Worm (Caenorhabditis elegans) whole organism, L1 larva: ENCODE measurements around the gene C47E12.10.

Experiments
- C34B4.2 ChIP-seq: sonication (generic microtip); optimal IDR thresholded peaks from 2 replicates; lab custom pipeline; 2017; ENCODE audit warnings: mild to moderate bottlenecking, missing genetic modification characterization, missing compliant biosample characterization
- Y116A8C.19 ChIP-seq: sonication (generic microtip); optimal IDR thresholded peaks from 2 replicates; lab custom pipeline; 2016; ENCODE audit warnings: missing compliant biosample characterization, missing genetic modification characterization, borderline replicate concordance
- aha-1 ChIP-seq: fragments of 150-350 bp; optimal IDR thresholded peaks from 2 replicates; lab custom pipeline; 2014; ENCODE audit warnings: missing biosample characterization, missing genetic modification characterization
- aly-2 ChIP-seq: fragments of 150-350 bp; optimal IDR thresholded peaks from 2 replicates; lab custom pipeline; 2014; ENCODE audit warnings: missing biosample characterization, missing genetic modification characterization
- ama-1 ChIP-seq: fragments of 150-350 bp; optimal IDR thresholded peaks from 2 replicates; lab custom pipeline; 2014
- blmp-1 ChIP-seq: fragments of 150-350 bp; optimal IDR thresholded peaks from 2 replicates; lab custom pipeline; 2014; ENCODE audit warnings: missing biosample characterization, missing genetic modification characterization
- ceh-63 ChIP-seq: fragments of 200-800 bp; sonication (Bioruptor generic); optimal IDR thresholded peaks from 2 replicates; lab custom pipeline; 2018; ENCODE audit warnings: mild to moderate bottlenecking, missing genetic modification characterization, missing compliant biosample characterization
- ceh-8 ChIP-seq: fragments of 200-800 bp; sonication (Bioruptor generic); optimal IDR thresholded peaks from 2 replicates; lab custom pipeline; 2018; ENCODE audit warnings: mild to moderate bottlenecking, missing genetic modification characterization, moderate library complexity, missing compliant biosample characterization
- ceh-90 ChIP-seq: sonication (generic microtip); optimal IDR thresholded peaks from 2 replicates; lab custom pipeline; 2016; ENCODE audit warnings: missing genetic modification characterization, missing compliant biosample characterization
- ces-1 ChIP-seq: fragments of 150-350 bp; optimal IDR thresholded peaks from 2 replicates; lab custom pipeline; 2014; ENCODE audit warnings: missing biosample characterization, missing genetic modification reagents, missing genetic modification characterization
- dsc-1 ChIP-seq: sonication (generic microtip); optimal IDR thresholded peaks from 2 replicates; lab custom pipeline; 2016; ENCODE audit warnings: mild to moderate bottlenecking, missing genetic modification characterization, missing compliant biosample characterization
- efl-1 ChIP-seq, 4 experiments: fragments of 150-350 bp; optimal IDR thresholded peaks in 3 of 4; peaks in 1 of 4; 1 replicate in 1 of 4; 2 replicates in 3 of 4; lab custom pipeline; 2014; ENCODE audit warnings: missing biosample characterization in 2 of 4, missing genetic modification characterization in 2 of 4, missing genetic modification reagents in 2 of 4
- egl-27 ChIP-seq, 2 experiments: fragments of 150-350 bp in 1 of 2; sonication (generic microtip); optimal IDR thresholded peaks; 3 replicates each; lab custom pipeline; 2017 to 2018; ENCODE audit warnings: missing biosample characterization in 2 of 2, missing genetic modification characterization in 2 of 2, missing genetic modification reagents in 2 of 2
- elt-2 ChIP-seq: sonication (generic microtip); optimal IDR thresholded peaks from 2 replicates; lab custom pipeline; 2016; ENCODE audit warnings: missing genetic modification characterization, mild to moderate bottlenecking, inconsistent platforms, missing compliant biosample characterization, missing genetic modification reagents
- ets-5 ChIP-seq: fragments of 200-800 bp; sonication (Bioruptor generic); IDR thresholded peaks from 2 replicates; pipeline ENCODE4 v1.3.6; 2022; ENCODE audit warnings: missing genetic modification characterization, missing compliant biosample characterization
- fkh-10 ChIP-seq: sonication (generic microtip); optimal IDR thresholded peaks from 2 replicates; lab custom pipeline; 2017; ENCODE audit warnings: missing biosample characterization, missing genetic modification reagents, missing genetic modification characterization
- fkh-4 ChIP-seq: sonication (generic microtip); optimal IDR thresholded peaks from 2 replicates; lab custom pipeline; 2016; ENCODE audit warnings: missing compliant biosample characterization, missing genetic modification characterization, borderline replicate concordance
- fkh-8 ChIP-seq: sonication (generic microtip); optimal IDR thresholded peaks from 2 replicates; lab custom pipeline; 2016; ENCODE audit warnings: mild to moderate bottlenecking, missing genetic modification characterization, missing compliant biosample characterization
- fos-1 ChIP-seq: fragments of 150-350 bp; optimal IDR thresholded peaks from 2 replicates; lab custom pipeline; 2014; ENCODE audit warnings: missing biosample characterization, missing genetic modification characterization
- grh-1 ChIP-seq: fragments of 200-800 bp; sonication (Bioruptor generic); IDR thresholded peaks from 2 replicates; pipeline ENCODE4 v1.3.6; 2022; ENCODE audit warnings: missing genetic modification reagents, missing genetic modification characterization, missing compliant biosample characterization
- hlh-17 ChIP-seq: fragments of 200-800 bp; sonication (Bioruptor generic); optimal IDR thresholded peaks from 2 replicates; lab custom pipeline; 2018; ENCODE audit warnings: missing genetic modification characterization, mild to moderate bottlenecking, missing compliant biosample characterization, moderate library complexity, borderline replicate concordance
- hlh-4 ChIP-seq: sonication (generic microtip); optimal IDR thresholded peaks from 2 replicates; lab custom pipeline; 2016; ENCODE audit warnings: mild to moderate bottlenecking, missing genetic modification characterization, missing compliant biosample characterization
- hpl-2 ChIP-seq: fragments of 150-350 bp; optimal IDR thresholded peaks from 2 replicates; lab custom pipeline; 2014; ENCODE audit warnings: missing biosample characterization, missing genetic modification reagents, missing genetic modification characterization
- isw-1 ChIP-seq: fragments of 200-800 bp; sonication (Bioruptor generic); IDR thresholded peaks from 2 replicates; pipeline ENCODE4 v1.3.6; 2022; ENCODE audit warnings: missing genetic modification characterization, missing compliant biosample characterization
- lin-13 ChIP-seq: fragments of 150-350 bp; optimal IDR thresholded peaks from 2 replicates; lab custom pipeline; 2014; ENCODE audit warnings: missing biosample characterization, missing genetic modification reagents, missing genetic modification characterization
- lin-35 ChIP-seq, 2 experiments: fragments of 150-350 bp; optimal IDR thresholded peaks; 2 replicates each; lab custom pipeline; 2014; ENCODE audit warnings: missing biosample characterization in 2 of 2, missing genetic modification characterization in 2 of 2, missing genetic modification reagents in 2 of 2
- lin-39 ChIP-seq: fragments of 150-350 bp; optimal IDR thresholded peaks from 2 replicates; lab custom pipeline; 2014; ENCODE audit warnings: missing biosample characterization, missing genetic modification reagents, missing genetic modification characterization
- mdl-1 ChIP-seq, 2 experiments: fragments of 150-350 bp; optimal IDR thresholded peaks; 2 replicates each; lab custom pipeline; 2014 to 2017; ENCODE audit warnings: missing biosample characterization in 2 of 2, missing genetic modification characterization in 2 of 2, inconsistent platforms in 1 of 2
- mep-1 ChIP-seq: fragments of 150-350 bp; optimal IDR thresholded peaks from 2 replicates; lab custom pipeline; 2014; ENCODE audit warnings: missing biosample characterization, missing genetic modification characterization
- nhr-19 ChIP-seq: fragments of 200-800 bp; sonication (Bioruptor generic); conservative IDR thresholded peaks from 2 replicates; pipeline ENCODE4 v1.3.6; 2022; ENCODE audit warnings: missing genetic modification characterization, missing compliant biosample characterization
- nhr-20 ChIP-seq: sonication (generic microtip); optimal IDR thresholded peaks from 2 replicates; lab custom pipeline; 2016; ENCODE audit warnings: mild to moderate bottlenecking, missing genetic modification characterization, missing compliant biosample characterization
- nhr-28 ChIP-seq: fragments of 150-350 bp; optimal IDR thresholded peaks from 2 replicates; lab custom pipeline; 2014; ENCODE audit warnings: missing biosample characterization, missing genetic modification characterization
- nhr-47 ChIP-seq: sonication (generic microtip); optimal IDR thresholded peaks from 2 replicates; lab custom pipeline; 2016; ENCODE audit warnings: mild to moderate bottlenecking, missing genetic modification characterization, moderate library complexity, missing compliant biosample characterization
- nhr-71 ChIP-seq: sonication (generic microtip); optimal IDR thresholded peaks from 2 replicates; lab custom pipeline; 2016; ENCODE audit warnings: mild to moderate bottlenecking, missing genetic modification characterization, moderate library complexity, missing compliant biosample characterization
- nhr-77 ChIP-seq: fragments of 150-350 bp; optimal IDR thresholded peaks from 2 replicates; lab custom pipeline; 2014; ENCODE audit warnings: missing biosample characterization, missing genetic modification characterization
- pax-3 ChIP-seq: fragments of 200-800 bp; sonication (Bioruptor generic); optimal IDR thresholded peaks from 2 replicates; lab custom pipeline; 2018; ENCODE audit warnings: mild to moderate bottlenecking, missing genetic modification characterization, moderate library complexity, missing compliant biosample characterization
- pqm-1 ChIP-seq: sonication (generic microtip); optimal IDR thresholded peaks from 3 replicates; lab custom pipeline; 2017; ENCODE audit warnings: missing biosample characterization, missing genetic modification characterization
- rnt-1 ChIP-seq: sonication (generic microtip); optimal IDR thresholded peaks from 2 replicates; lab custom pipeline; 2016; ENCODE audit warnings: mild to moderate bottlenecking, missing genetic modification characterization, moderate library complexity, missing compliant biosample characterization
- skn-1 ChIP-seq: fragments of 150-350 bp; optimal IDR thresholded peaks from 2 replicates; lab custom pipeline; 2014; ENCODE audit warnings: missing biosample characterization, missing genetic modification characterization
- snu-23 ChIP-seq: sonication (generic microtip); optimal IDR thresholded peaks from 2 replicates; lab custom pipeline; 2016; ENCODE audit warnings: missing genetic modification characterization, missing compliant biosample characterization
- sptf-1 ChIP-seq: fragments of 150-350 bp; optimal IDR thresholded peaks from 2 replicates; lab custom pipeline; 2014; ENCODE audit warnings: missing biosample characterization, missing genetic modification characterization
- swsn-7 ChIP-seq: sonication (generic microtip); optimal IDR thresholded peaks from 2 replicates; lab custom pipeline; 2016; ENCODE audit warnings: missing genetic modification characterization, missing compliant biosample characterization
- tbx-2 ChIP-seq: sonication (generic microtip); optimal IDR thresholded peaks from 2 replicates; lab custom pipeline; 2016; ENCODE audit warnings: missing genetic modification characterization, missing compliant biosample characterization
- tlp-1 ChIP-seq: fragments of 150-350 bp; optimal IDR thresholded peaks from 2 replicates; lab custom pipeline; 2014; ENCODE audit warnings: missing biosample characterization, missing genetic modification characterization
- unc-130 ChIP-seq: fragments of 150-350 bp; optimal IDR thresholded peaks from 2 replicates; lab custom pipeline; 2017; ENCODE audit warnings: missing biosample characterization, missing genetic modification characterization, inconsistent platforms
- unc-30 ChIP-seq: sonication (generic microtip); optimal IDR thresholded peaks from 2 replicates; lab custom pipeline; 2017; ENCODE audit warnings: missing biosample characterization, missing genetic modification characterization
- unc-86 ChIP-seq: sonication (generic microtip); optimal IDR thresholded peaks from 2 replicates; lab custom pipeline; 2016; ENCODE audit warnings: missing genetic modification characterization, missing compliant biosample characterization
- unc-98 ChIP-seq: fragments of 200-800 bp; sonication (Bioruptor generic); IDR thresholded peaks from 2 replicates; pipeline ENCODE4 v1.3.6; 2022; ENCODE audit warnings: missing genetic modification characterization, missing compliant biosample characterization
- zag-1 ChIP-seq: fragments of 150-350 bp; optimal IDR thresholded peaks from 2 replicates; lab custom pipeline; 2014; ENCODE audit warnings: missing biosample characterization, missing genetic modification characterization
- ztf-4 ChIP-seq: fragments of 150-350 bp; optimal IDR thresholded peaks from 2 replicates; lab custom pipeline; 2014; ENCODE audit warnings: missing biosample characterization, missing genetic modification characterization

The C47E12.10 gene

ce11 chrIV:9998487-9999218 is 26.1 kb downstream of the C47E12.10 start, which contains the start of gene pyp-1 (continued):
- TF ChIP-seq mdl-1 (tag; optimal IDR thresholded peaks at IDR 0.05; lab: Kevin White, UChicago), result peak in 1 of 2 experiments; percentile 28
- peak; percentile 46 for TF ChIP-seq mep-1 (tag; lab: Kevin White, UChicago)
- no peak for TF ChIP-seq efl-1 (optimal IDR thresholded peaks at IDR 0.05; lab: Kevin White, UChicago)
- TF ChIP-seq efl-1 (GFP tag; optimal IDR thresholded peaks at IDR 0.05 in 1 of 2; lab: Kevin White, UChicago), result peak in 1 of 2 experiments; percentile 28
- TF ChIP-seq rnt-1 (tag; lab: Kevin White, UChicago), result peak; percentile 12
- no peak for TF ChIP-seq pax-3
- TF ChIP-seq fkh-10 (GFP tag; lab: Kevin White, UChicago), result no peak
- TF ChIP-seq zag-1 (tag; lab: Kevin White, UChicago), result no peak
- no peak for TF ChIP-seq unc-98 (GFP tag; lab: Robert Waterston, UW)
- no peak for TF ChIP-seq Y116A8C.19 (tag; lab: Kevin White, UChicago)
- peak; percentile 26 for TF ChIP-seq snu-23 (GFP tag; lab: Kevin White, UChicago)
- no peak for TF ChIP-seq C34B4.2 (tag; lab: Kevin White, UChicago)
- no peak for TF ChIP-seq fkh-4 (tag; lab: Kevin White, UChicago)
- TF ChIP-seq ama-1 (lab: Kevin White, UChicago), result no peak
- no peak for TF ChIP-seq ces-1 (GFP tag; lab: Kevin White, UChicago)
- no peak for TF ChIP-seq unc-86 (tag; lab: Kevin White, UChicago)
- TF ChIP-seq ceh-8, result no peak
- no peak for TF ChIP-seq grh-1 (GFP tag; lab: Robert Waterston, UW)
- no peak for TF ChIP-seq swsn-7 (tag; lab: Kevin White, UChicago)
- TF ChIP-seq blmp-1, result peak; percentile 25
- TF ChIP-seq nhr-19 (GFP tag; lab: Robert Waterston, UW), result peak; percentile 88
- TF ChIP-seq aly-2 (tag; lab: Kevin White, UChicago), result no peak
- TF ChIP-seq dsc-1 (tag; lab: Kevin White, UChicago), result no peak
- no peak for TF ChIP-seq nhr-77 (tag; lab: Kevin White, UChicago)
- TF ChIP-seq fos-1 (tag; lab: Kevin White, UChicago), result no peak
- no peak for TF ChIP-seq pqm-1 (tag; lab: Kevin White, UChicago)
- TF ChIP-seq sptf-1 (tag; lab: Kevin White, UChicago), result no peak
- no peak for TF ChIP-seq tbx-2 (tag; lab: Kevin White, UChicago)
- TF ChIP-seq isw-1 (GFP tag; lab: Robert Waterston, UW), result no peak
- TF ChIP-seq lin-39 (tag; lab: Kevin White, UChicago), result no peak
- no peak for TF ChIP-seq ets-5
- TF ChIP-seq ceh-63 (GFP tag; lab: Kevin White, UChicago), result no peak
- TF ChIP-seq unc-30 (tag; lab: Kevin White, UChicago), result no peak
- TF ChIP-seq egl-27 (tag; optimal IDR thresholded peaks at IDR 0.05; lab: Kevin White, UChicago), result no peak
- no peak for TF ChIP-seq ztf-4 (tag; lab: Kevin White, UChicago)
- TF ChIP-seq tlp-1 (tag; lab: Kevin White, UChicago), result no peak
- TF ChIP-seq hpl-2, result no peak
- TF ChIP-seq unc-130 (tag; lab: Kevin White, UChicago), result no peak

- TF ChIP-seq nhr-47, result no peak
- no peak for TF ChIP-seq nhr-20 (tag; lab: Kevin White, UChicago)
Measured at ce11 chrIV:10001748-10002147, 29.1 kb downstream of the C47E12.10 start, which contains the start of gene C47E12.3. C47E12.3 (minus strand) TSS chrIV:10001848.

ce11 chrIV:10003372-10003771 is 30.8 kb downstream of the C47E12.10 start, which contains the start of the genes C47E12.2 and sars-1:
C47E12.2 (minus strand) TSS chrIV:10003502.
sars-1 (plus strand) TSS chrIV:10003726.
- TF ChIP-seq fkh-8 (tag; lab: Kevin White, UChicago) (no peak), nhr-77 (tag; lab: Kevin White, UChicago) (no peak), lin-35 (GFP tag; optimal IDR thresholded peaks at IDR 0.05; lab: Kevin White, UChicago) (peak; percentile 31 to 47), nhr-28 (tag; lab: Kevin White, UChicago) (no peak), isw-1 (GFP tag; lab: Robert Waterston, UW) (no peak), swsn-7 (tag; lab: Kevin White, UChicago) (no peak), lin-13 (no peak), aha-1 (tag; lab: Kevin White, UChicago) (no peak), tlp-1 (tag; lab: Kevin White, UChicago) (no peak), ets-5 (no peak), elt-2 (tag; lab: Kevin White, UChicago) (no peak), skn-1 (tag; lab: Kevin White, UChicago) (peak; percentile 82), nhr-71 (tag; lab: Kevin White, UChicago) (peak; percentile 9), hlh-17 (no peak), grh-1 (GFP tag; lab: Robert Waterston, UW) (no peak), ceh-90 (tag; lab: Kevin White, UChicago) (no peak), hlh-4 (no peak)
